Worm (Caenorhabditis elegans) whole organism, L2 larva: ENCODE data around the gene C25E10.7.

Experiments used
- ceh-16 ChIP-seq: fragments of 150-350 bp; optimal IDR thresholded peaks from 2 replicates; lab custom pipeline; 2014; ENCODE audit warnings: missing biosample characterization, missing genetic modification characterization
- ceh-82 ChIP-seq: fragments of 150-350 bp; optimal IDR thresholded peaks from 2 replicates; lab custom pipeline; 2014; ENCODE audit warnings: missing biosample characterization, missing genetic modification characterization
- egl-27 ChIP-seq: sonication (generic microtip); optimal IDR thresholded peaks from 3 replicates; lab custom pipeline; 2017; ENCODE audit warnings: missing biosample characterization, missing genetic modification reagents, missing genetic modification characterization
- lin-39 ChIP-seq: fragments of 150-350 bp; optimal IDR thresholded peaks from 2 replicates; lab custom pipeline; 2014; ENCODE audit warnings: missing biosample characterization, missing genetic modification reagents, missing genetic modification characterization
- lsy-2 ChIP-seq, 2 experiments: fragments of 150-350 bp in 1 of 2; sonication (generic microtip) in 1 of 2; optimal IDR thresholded peaks; 2 replicates each; lab custom pipeline; 2014 to 2017; ENCODE audit warnings: missing biosample characterization in 2 of 2, missing genetic modification characterization in 2 of 2
- mdl-1 ChIP-seq, 2 experiments: fragments of 150-350 bp in 1 of 2; sonication (generic microtip) in 1 of 2; optimal IDR thresholded peaks; 2 replicates each; lab custom pipeline; 2017; ENCODE audit warnings: missing biosample characterization in 2 of 2, missing genetic modification characterization in 2 of 2
- nhr-11 ChIP-seq: fragments of 150-350 bp; optimal IDR thresholded peaks from 2 replicates; lab custom pipeline; 2014; ENCODE audit warnings: missing biosample characterization, missing genetic modification characterization
- nhr-21 ChIP-seq: fragments of 150-350 bp; optimal IDR thresholded peaks from 2 replicates; lab custom pipeline; 2014; ENCODE audit warnings: missing biosample characterization, missing genetic modification characterization
- skn-1 ChIP-seq: sonication (generic microtip); optimal IDR thresholded peaks from 2 replicates; lab custom pipeline; 2017; ENCODE audit warnings: missing biosample characterization, missing genetic modification characterization
- snpc-4 ChIP-seq: fragments of 150-350 bp; optimal IDR thresholded peaks from 2 replicates; lab custom pipeline; 2014; ENCODE audit warnings: missing biosample characterization, missing genetic modification characterization

DNA sequence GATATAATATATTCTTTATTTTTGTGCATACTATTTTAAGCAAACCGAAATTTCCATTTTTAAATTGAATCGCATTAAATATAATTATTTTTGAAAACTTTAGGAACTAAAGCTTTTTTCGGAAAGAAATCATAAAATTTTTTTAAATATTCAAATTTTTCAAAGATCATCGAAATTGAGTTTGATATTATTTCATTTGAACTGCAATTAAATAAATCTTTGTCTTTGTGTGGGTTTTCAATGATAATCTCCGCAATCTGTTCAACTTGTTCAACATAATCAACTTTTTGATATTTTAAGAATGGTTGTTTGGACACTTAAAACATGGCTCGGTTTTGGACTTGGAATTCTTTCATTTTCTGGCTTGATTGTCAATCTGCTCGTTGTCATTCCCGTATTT lies 41.8 kb downstream of the C25E10.7 start, which contains the start of gene srx-2:
- no peak for TF ChIP-seq mdl-1 (tag; optimal IDR thresholded peaks at IDR 0.05; lab: Kevin White, UChicago)
- no peak for TF ChIP-seq ceh-82 (tag; lab: Kevin White, UChicago)
- TF ChIP-seq lsy-2 (tag; optimal IDR thresholded peaks at IDR 0.05; lab: Kevin White, UChicago) = no peak
- TF ChIP-seq egl-27 = no peak
- no peak for TF ChIP-seq ceh-16
- no peak for TF ChIP-seq lin-39
- no peak for TF ChIP-seq nhr-11 (tag; lab: Kevin White, UChicago)
- no peak for TF ChIP-seq skn-1 (tag; lab: Kevin White, UChicago)
- no peak for TF ChIP-seq nhr-21 (tag; lab: Kevin White, UChicago)
- no peak for TF ChIP-seq snpc-4 (tag; lab: Kevin White, UChicago)
